Worm (Caenorhabditis elegans): Measurements from ENCODE around the gene F38E11.6.

The F38E11.6 gene

ce11 chrIV:9440880-9441336 is 26.4 kb downstream of the F38E11.6 start, which contains the start of gene idh-1 (continued):
- TF ChIP-seq fkh-4 (tag; optimal IDR thresholded peaks at IDR 0.05; ENCODE audit: borderline replicate concordance) (no peak), mep-1 (tag; optimal IDR thresholded peaks at IDR 0.05) (peak; percentile 74), blmp-1 (tag; optimal IDR thresholded peaks at IDR 0.05) (peak; percentile 33), nhr-90 (tag; optimal IDR thresholded peaks at IDR 0.05; ENCODE audit: poor library complexity) (peak; percentile 23), vab-15 (tag; optimal IDR thresholded peaks at IDR 0.05) (no peak), fkh-10 (GFP tag; optimal IDR thresholded peaks at IDR 0.05) (no peak), hpl-2 (GFP tag; optimal IDR thresholded peaks at IDR 0.05) (no peak), pag-3 (tag; optimal IDR thresholded peaks at IDR 0.05; ENCODE audit: borderline replicate concordance, insufficient read depth) (no peak), nhr-77 (tag; optimal IDR thresholded peaks at IDR 0.05) (no peak), lin-35 (GFP tag; optimal IDR thresholded peaks at IDR 0.05) (peak; percentile 61 to 88), snpc-4 (tag; optimal IDR thresholded peaks at IDR 0.05) (peak; percentile 77), lsy-2 (tag; optimal IDR thresholded peaks at IDR 0.05) (peak; percentile 32 to 42), mab-9 (GFP tag; IDR thresholded peaks at IDR 0.05) (0 out of 2 replicates have a peak, but pooled peaks have one; percentile 18), rnt-1 (tag; optimal IDR thresholded peaks at IDR 0.05) (peak; percentile 59), aha-1 (tag; optimal IDR thresholded peaks at IDR 0.05) (no peak), unc-62 (GFP tag; optimal IDR thresholded peaks at IDR 0.05) (no peak), unc-98 (GFP tag; IDR thresholded peaks at IDR 0.05) (no peak), ets-5 (GFP tag; IDR thresholded peaks at IDR 0.05) (no peak), aly-2 (tag; optimal IDR thresholded peaks at IDR 0.05) (no peak), ceh-8 (GFP tag; optimal IDR thresholded peaks at IDR 0.05) (no peak), lin-39 (tag; optimal IDR thresholded peaks at IDR 0.05) (no peak), C04F5.9 (tag; optimal IDR thresholded peaks at IDR 0.05) (no peak), lin-13 (GFP tag; optimal IDR thresholded peaks at IDR 0.05) (no peak), lin-14 (GFP tag; optimal IDR thresholded peaks at IDR 0.05) (peak; percentile 90), sup-37 (GFP tag; optimal IDR thresholded peaks at IDR 0.05) (no peak), nhr-84 (tag; optimal IDR thresholded peaks at IDR 0.05) (no peak), mdl-1 (tag; optimal IDR thresholded peaks at IDR 0.05) (peak in 1 of 2 experiments; percentile 31), pax-3 (tag; optimal IDR thresholded peaks at IDR 0.05) (no peak), isw-1 (GFP tag; IDR thresholded peaks at IDR 0.05) (no peak), tlp-1 (tag; optimal IDR thresholded peaks at IDR 0.05) (no peak), grh-1 (GFP tag; IDR thresholded peaks at IDR 0.05) (peak; percentile 23; the same call in 1 of the 2 replicates), dsc-1 (tag; optimal IDR thresholded peaks at IDR 0.05) (peak; percentile 4), sptf-1 (tag; optimal IDR thresholded peaks at IDR 0.05) (no peak), mef-2 (tag; optimal IDR thresholded peaks at IDR 0.05) (no peak), zip-4 (GFP tag; optimal IDR thresholded peaks at IDR 0.05) (no peak), nhr-12 (tag; optimal IDR thresholded peaks at IDR 0.05) (no peak), unc-86 (tag; optimal IDR thresholded peaks at IDR 0.05) (no peak), efl-1 (optimal IDR thresholded peaks at IDR 0.05) (peak; percentile 80 to 88), efl-1 (GFP tag; optimal IDR thresholded peaks at IDR 0.05 in 1 of 2) (peak; percentile 87 to 98), tbx-2 (tag; optimal IDR thresholded peaks at IDR 0.05) (peak; percentile 16), ama-1 (optimal IDR thresholded peaks at IDR 0.05) (peak; percentile 85), egl-13 (tag; optimal IDR thresholded peaks at IDR 0.05) (no peak), xbp-1 (tag; optimal IDR thresholded peaks at IDR 0.05) (peak; percentile 45), ztf-4 (tag; optimal IDR thresholded peaks at IDR 0.05) (no peak), Y116A8C.19 (tag; optimal IDR thresholded peaks at IDR 0.05; ENCODE audit: borderline replicate concordance) (no peak), fos-1 (tag; optimal IDR thresholded peaks at IDR 0.05) (no peak), snu-23 (GFP tag; optimal IDR thresholded peaks at IDR 0.05) (peak; percentile 70), ztf-11 (tag; optimal IDR thresholded peaks at IDR 0.05) (no peak), ces-1 (GFP tag; optimal IDR thresholded peaks at IDR 0.05) (no peak), ceh-88 (GFP tag; IDR thresholded peaks at IDR 0.05) (no peak), hlh-17 (GFP tag; optimal IDR thresholded peaks at IDR 0.05; ENCODE audit: borderline replicate concordance) (no peak), egl-27 (tag; optimal IDR thresholded peaks at IDR 0.05) (no peak), jun-1 (tag; optimal IDR thresholded peaks at IDR 0.05) (no peak), pqm-1 (tag; optimal IDR thresholded peaks at IDR 0.05) (no peak)

All from whole organism, L1 larva.